Fruit fly (Drosophila melanogaster): ENCODE measurements around the gene noi.

The noi gene

DNA sequence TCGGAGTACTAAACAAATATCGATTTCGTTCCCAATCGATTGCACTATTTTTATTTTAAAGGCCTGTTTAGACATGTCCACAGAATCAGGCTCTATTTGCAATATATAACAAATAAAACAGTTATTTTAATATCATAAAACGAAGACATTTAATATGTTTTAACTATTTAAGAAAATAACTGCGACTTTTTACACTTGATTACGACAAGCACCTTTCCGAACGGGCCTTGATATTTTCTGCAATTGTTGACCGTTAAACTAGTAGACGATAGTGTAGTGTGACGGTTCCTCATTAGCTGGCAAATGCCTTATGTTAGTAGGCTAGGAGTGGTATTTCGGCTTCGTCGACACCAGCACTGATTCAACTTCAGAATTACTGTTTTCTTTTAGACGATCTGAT lies 22.7 kb downstream of the noi start, which contains the start of the genes CG2931 and Rheb (continued):
- peak; percentile 47 for TF ChIP-seq CG17359 (tag; optimal IDR thresholded peaks at IDR 0.05)
- no peak for TF ChIP-seq CG12071 (GFP tag; optimal IDR thresholded peaks at IDR 0.05)
- TF ChIP-seq her (GFP tag; optimal IDR thresholded peaks at IDR 0.05): no peak
- TF ChIP-seq kah (GFP tag; optimal IDR thresholded peaks at IDR 0.05): no peak
- TF ChIP-seq NC2β (GFP tag; optimal IDR thresholded peaks at IDR 0.05): peak; percentile 38
- TF ChIP-seq Sin3A (optimal IDR thresholded peaks at IDR 0.05): peak; percentile 71
- TF ChIP-seq Dref (GFP tag; IDR thresholded peaks at IDR 0.05): peak; percentile 63
- peak; percentile 76 for TF ChIP-seq ind (GFP tag; optimal IDR thresholded peaks at IDR 0.05)
- peak; percentile 48 for TF ChIP-seq tup (GFP tag; optimal IDR thresholded peaks at IDR 0.05)
- TF ChIP-seq CG7271 (tag; optimal IDR thresholded peaks at IDR 0.05): peak; percentile 57
- peak; percentile 81 for TF ChIP-seq CG12391 (tag; optimal IDR thresholded peaks at IDR 0.05)
- TF ChIP-seq psq (GFP tag; optimal IDR thresholded peaks at IDR 0.05): peak; percentile 14
- TF ChIP-seq Stat92E (GFP tag; optimal IDR thresholded peaks at IDR 0.05): no peak
- TF ChIP-seq ara (GFP tag; IDR thresholded peaks at IDR 0.05): peak; percentile 58
- TF ChIP-seq ttk (GFP tag; IDR thresholded peaks at IDR 0.05): 0 out of 2 replicates have a peak, but pooled peaks have one; percentile 57
- no peak for TF ChIP-seq CG10565 (GFP tag; optimal IDR thresholded peaks at IDR 0.05)
- TF ChIP-seq CG6254 (GFP tag; optimal IDR thresholded peaks at IDR 0.05): no peak
- no peak for TF ChIP-seq br (optimal IDR thresholded peaks at IDR 0.05)
- TF ChIP-seq ken (GFP tag; IDR thresholded peaks at IDR 0.05): peak; percentile 66
- TF ChIP-seq HHEX (GFP tag; optimal IDR thresholded peaks at IDR 0.05): peak; percentile 27
- peak; percentile 78 for TF ChIP-seq CG2712 (tag; optimal IDR thresholded peaks at IDR 0.05)
- no peak for TF ChIP-seq CG9876 (GFP tag; optimal IDR thresholded peaks at IDR 0.05)
- peak; percentile 67 for TF ChIP-seq tgo (GFP tag; IDR thresholded peaks at IDR 0.05)
- no peak for TF ChIP-seq fru (optimal IDR thresholded peaks at IDR 0.05)
- TF ChIP-seq zf30C (GFP tag; optimal IDR thresholded peaks at IDR 0.05): no peak
- peak; percentile 44; the same call in 1 of the 3 replicates for TF ChIP-seq Opbp (GFP tag; IDR thresholded peaks at IDR 0.05; ENCODE audit: partially characterized antibody)
- no peak for TF ChIP-seq gce (GFP tag; IDR thresholded peaks at IDR 0.05)
- TF ChIP-seq CG11695 (GFP tag; IDR thresholded peaks at IDR 0.05): 0 out of 3 replicates have a peak, but pooled peaks have one; percentile 21
- no peak for TF ChIP-seq emc (GFP tag; optimal IDR thresholded peaks at IDR 0.05)
- TF ChIP-seq az2 (GFP tag; optimal IDR thresholded peaks at IDR 0.05): peak; percentile 72
- peak; percentile 15 for TF ChIP-seq p53 (GFP tag; optimal IDR thresholded peaks at IDR 0.05)
- peak; percentile 67 for TF ChIP-seq Atf6 (GFP tag; IDR thresholded peaks at IDR 0.05)
- TF ChIP-seq dmrt11E (tag; optimal IDR thresholded peaks at IDR 0.05): peak; percentile 64
- TF ChIP-seq z (GFP tag; IDR thresholded peaks at IDR 0.05): no peak
- peak; percentile 36 for TF ChIP-seq Dek (tag; optimal IDR thresholded peaks at IDR 0.05)
- no peak for TF ChIP-seq fd64A (GFP tag; optimal IDR thresholded peaks at IDR 0.05)
- peak; percentile 32 for TF ChIP-seq Sry-β (GFP tag; optimal IDR thresholded peaks at IDR 0.05)
- peak; percentile 4 for TF ChIP-seq CG1529 (GFP tag; optimal IDR thresholded peaks at IDR 0.05)
- TF ChIP-seq Sry-δ (GFP tag; optimal IDR thresholded peaks at IDR 0.05): peak; percentile 80
- no peak for TF ChIP-seq Dip2 (GFP tag; IDR thresholded peaks at IDR 0.05)
- no peak for TF ChIP-seq NC2α (GFP tag; optimal IDR thresholded peaks at IDR 0.05)
- TF ChIP-seq CG30403 (GFP tag; optimal IDR thresholded peaks at IDR 0.05): peak; percentile 84
- TF ChIP-seq h (optimal IDR thresholded peaks at IDR 0.05): no peak
- peak; percentile 60 for TF ChIP-seq CG6791 (GFP tag; IDR thresholded peaks at IDR 0.05; ENCODE audit: partially characterized antibody)
- peak; percentile 45 for TF ChIP-seq CG17385 (GFP tag; optimal IDR thresholded peaks at IDR 0.05)
- peak; percentile 67 for TF ChIP-seq Chrac-16 (GFP tag; optimal IDR thresholded peaks at IDR 0.05)
- peak; percentile 30 for TF ChIP-seq CG13624 (GFP tag; optimal IDR thresholded peaks at IDR 0.05)
- no peak for TF ChIP-seq Sox102F (GFP tag; optimal IDR thresholded peaks at IDR 0.05)
- TF ChIP-seq Gsc (GFP tag; IDR thresholded peaks at IDR 0.05): 0 out of 2 replicates have a peak, but pooled peaks have one; percentile 7
- TF ChIP-seq Trl (optimal IDR thresholded peaks at IDR 0.05): no peak
- no peak for TF ChIP-seq Trl (GFP tag; optimal IDR thresholded peaks at IDR 0.05)
- no peak for TF ChIP-seq Hr39 (optimal IDR thresholded peaks at IDR 0.05)
- peak; percentile 43 for TF ChIP-seq Dad (GFP tag; optimal IDR thresholded peaks at IDR 0.05)
- TF ChIP-seq CG15479 (GFP tag; optimal IDR thresholded peaks at IDR 0.05): peak; percentile 51

Data from whole organism, embryonic.